Worm (Caenorhabditis elegans) whole organism, young adult: ENCODE data around the gene F49F1.9.
A peak's percentile ranks its signal among the peaks of the same experiment; 100 is the strongest.
"Not testable (repeated sequence)": the region's sequence is repeated elsewhere in the genome, so short reads cannot be mapped to it uniquely, and the experiment has no call there.

Source experiments
- B0019.2 ChIP-seq: fragments of 200-800 bp; sonication (Bioruptor generic); conservative IDR thresholded peaks from 2 replicates; pipeline ENCODE4 v1.3.6; 2022; ENCODE audit warnings: missing genetic modification reagents, missing genetic modification characterization, missing compliant biosample characterization
- C06A6.2 ChIP-seq: fragments of 200-800 bp; sonication (Bioruptor generic); conservative IDR thresholded peaks from 2 replicates; pipeline ENCODE4 v1.3.6; 2022; ENCODE audit warnings: missing genetic modification characterization, missing compliant biosample characterization
- F23B12.7 ChIP-seq: sonication (generic microtip); optimal IDR thresholded peaks from 2 replicates; lab custom pipeline; 2017; ENCODE audit warnings: missing genetic modification characterization, mild to moderate bottlenecking, missing compliant biosample characterization, antibody characterized with exemption, moderate library complexity; ENCODE audit not compliant: insufficient read depth
- F33H1.4 ChIP-seq: fragments of 200-800 bp; sonication (Bioruptor generic); IDR thresholded peaks from 2 replicates; pipeline ENCODE4 v1.3.6; 2022; ENCODE audit warnings: missing genetic modification reagents, missing genetic modification characterization, missing compliant biosample characterization
- F49E8.2 ChIP-seq: sonication (generic microtip); optimal IDR thresholded peaks from 3 replicates; lab custom pipeline; 2017; ENCODE audit warnings: missing genetic modification characterization, mild to moderate bottlenecking, missing compliant biosample characterization, antibody characterized with exemption, moderate library complexity; ENCODE audit not compliant: insufficient read depth
- F52B5.7 ChIP-seq: sonication (generic microtip); optimal IDR thresholded peaks from 2 replicates; lab custom pipeline; 2016; ENCODE audit warnings: mild to moderate bottlenecking, missing genetic modification characterization, missing compliant biosample characterization
- K11D2.4 ChIP-seq: fragments of 200-800 bp; sonication (Bioruptor generic); IDR thresholded peaks from 2 replicates; pipeline ENCODE4 v1.3.6; 2022; ENCODE audit warnings: missing genetic modification reagents, missing genetic modification characterization, missing compliant biosample characterization
- K12H6.12 ChIP-seq: fragments of 200-800 bp; sonication (Bioruptor generic); optimal IDR thresholded peaks from 2 replicates; lab custom pipeline; 2018; ENCODE audit warnings: mild to moderate bottlenecking, missing genetic modification characterization, missing compliant biosample characterization
- Y53G8AR.9 ChIP-seq: fragments of 200-800 bp; sonication (Bioruptor generic); conservative IDR thresholded peaks from 2 replicates; pipeline ENCODE4 v1.3.6; 2022; ENCODE audit warnings: missing genetic modification reagents, missing genetic modification characterization, missing compliant biosample characterization
- Y56A3A.18 ChIP-seq: fragments of 200-800 bp; sonication (Bioruptor generic); IDR thresholded peaks from 2 replicates; pipeline ENCODE4 v1.3.6; 2022; ENCODE audit warnings: missing genetic modification reagents, missing genetic modification characterization, missing compliant biosample characterization
- Y79H2A.3 ChIP-seq: fragments of 200-800 bp; sonication (Bioruptor generic); conservative IDR thresholded peaks from 2 replicates; pipeline ENCODE4 v1.3.6; 2022; ENCODE audit warnings: missing genetic modification reagents, missing genetic modification characterization, missing compliant biosample characterization
- Y95B8A.8 ChIP-seq: fragments of 200-800 bp; sonication (Bioruptor generic); IDR thresholded peaks from 2 replicates; pipeline ENCODE4 v1.3.6; 2022; ENCODE audit warnings: missing genetic modification reagents, missing genetic modification characterization, missing compliant biosample characterization
- ZK185.1 ChIP-seq: sonication (generic microtip); optimal IDR thresholded peaks from 2 replicates; lab custom pipeline; 2016; ENCODE audit warnings: mild to moderate bottlenecking, missing genetic modification characterization, missing compliant biosample characterization; ENCODE audit not compliant: poor library complexity, severe bottlenecking
- akir-1 ChIP-seq: fragments of 200-800 bp; sonication (Bioruptor generic); optimal IDR thresholded peaks from 2 replicates; lab custom pipeline; 2018; ENCODE audit warnings: mild to moderate bottlenecking, missing genetic modification characterization, moderate library complexity, missing compliant biosample characterization
- athp-1 ChIP-seq: sonication (generic microtip); optimal IDR thresholded peaks from 2 replicates; lab custom pipeline; 2017; ENCODE audit warnings: mild to moderate bottlenecking, missing genetic modification characterization, missing compliant biosample characterization
- ceh-91 ChIP-seq: fragments of 200-800 bp; sonication (Bioruptor generic); IDR thresholded peaks from 2 replicates; pipeline ENCODE4 v1.3.6; 2022; ENCODE audit warnings: missing genetic modification reagents, missing genetic modification characterization, missing compliant biosample characterization
- die-1 ChIP-seq: sonication (generic microtip); optimal IDR thresholded peaks from 2 replicates; lab custom pipeline; 2016; ENCODE audit warnings: missing genotype, mild to moderate bottlenecking, missing genetic modification characterization, missing compliant biosample characterization
- dpl-1 ChIP-seq: fragments of 150-350 bp; optimal IDR thresholded peaks from 2 replicates; lab custom pipeline; 2014; ENCODE audit warnings: missing biosample characterization, missing genetic modification reagents, missing genetic modification characterization
- egl-44 ChIP-seq: fragments of 200-800 bp; sonication (Bioruptor generic); IDR thresholded peaks from 2 replicates; pipeline ENCODE4 v1.3.6; 2022; ENCODE audit warnings: missing genetic modification reagents, missing genetic modification characterization, missing compliant biosample characterization
- ekl-4 ChIP-seq: fragments of 200-800 bp; sonication (Bioruptor generic); IDR thresholded peaks from 2 replicates; pipeline ENCODE4 v1.3.6; 2022; ENCODE audit warnings: missing genetic modification reagents, missing genetic modification characterization, missing compliant biosample characterization
- him-1 ChIP-seq: sonication (generic microtip); optimal IDR thresholded peaks from 2 replicates; lab custom pipeline; 2016; ENCODE audit warnings: missing genotype, missing genetic modification reagents, missing genetic modification characterization, missing compliant biosample characterization
- hlh-12 ChIP-seq: sonication (generic microtip); optimal IDR thresholded peaks from 2 replicates; lab custom pipeline; 2016; ENCODE audit warnings: missing genetic modification characterization, missing compliant biosample characterization
- hmg-20 ChIP-seq: fragments of 200-800 bp; sonication (Bioruptor generic); IDR thresholded peaks from 2 replicates; pipeline ENCODE4 v1.3.6; 2022; ENCODE audit warnings: missing genetic modification reagents, missing genetic modification characterization, missing compliant biosample characterization
- let-526 ChIP-seq: fragments of 200-800 bp; sonication (Bioruptor generic); IDR thresholded peaks from 2 replicates; pipeline ENCODE4 v1.3.6; 2022; ENCODE audit warnings: missing genetic modification reagents, missing genetic modification characterization, missing compliant biosample characterization
- let-607 ChIP-seq, 2 experiments: fragments of 200-800 bp in 1 of 2; sonication (Bioruptor generic) in 1 of 2; sonication (generic microtip) in 1 of 2; optimal IDR thresholded peaks; 2 replicates each; lab custom pipeline; 2016 to 2018; ENCODE audit warnings: mild to moderate bottlenecking in 2 of 2, missing compliant biosample characterization in 2 of 2, missing genetic modification characterization in 2 of 2, moderate library complexity in 2 of 2, missing genotype in 1 of 2
- lin-26 ChIP-seq: fragments of 200-800 bp; sonication (Bioruptor generic); IDR thresholded peaks from 2 replicates; pipeline ENCODE4 v1.3.6; 2022; ENCODE audit warnings: missing genetic modification reagents, missing genetic modification characterization, missing compliant biosample characterization
- lir-1 ChIP-seq: fragments of 200-800 bp; sonication (Bioruptor generic); conservative IDR thresholded peaks from 2 replicates; pipeline ENCODE4 v1.3.6; 2022; ENCODE audit warnings: missing genetic modification reagents, missing genetic modification characterization, missing compliant biosample characterization
- madf-6 ChIP-seq: fragments of 200-800 bp; sonication (Bioruptor generic); IDR thresholded peaks from 2 replicates; pipeline ENCODE4 v1.3.6; 2022; ENCODE audit warnings: missing genetic modification reagents, missing genetic modification characterization, missing compliant biosample characterization
- madf-8 ChIP-seq: fragments of 200-800 bp; sonication (Bioruptor generic); conservative IDR thresholded peaks from 2 replicates; pipeline ENCODE4 v1.3.6; 2022; ENCODE audit warnings: missing genetic modification reagents, missing genetic modification characterization, missing compliant biosample characterization
- mxl-1 ChIP-seq: sonication (generic microtip); optimal IDR thresholded peaks from 2 replicates; lab custom pipeline; 2016; ENCODE audit warnings: missing genetic modification characterization, missing compliant biosample characterization
- nfya-1 ChIP-seq: sonication (generic microtip); optimal IDR thresholded peaks from 2 replicates; lab custom pipeline; 2017; ENCODE audit warnings: antibody characterized with exemption, missing compliant biosample characterization, missing genetic modification characterization, borderline replicate concordance; ENCODE audit not compliant: insufficient read depth
- nhr-80 ChIP-seq: sonication (generic microtip); optimal IDR thresholded peaks from 2 replicates; lab custom pipeline; 2016; ENCODE audit warnings: missing genetic modification characterization, missing compliant biosample characterization
- snpc-3.4 ChIP-seq: sonication (generic microtip); optimal IDR thresholded peaks from 2 replicates; lab custom pipeline; 2017; ENCODE audit warnings: missing genetic modification characterization, mild to moderate bottlenecking, missing compliant biosample characterization, antibody characterized with exemption, moderate library complexity, missing genotype, missing genetic modification reagents
- snpc-4 ChIP-seq, 5 experiments: fragments of 150-350 bp in 1 of 5; sonication (generic microtip) in 4 of 5; optimal IDR thresholded peaks; 2 replicates each; lab custom pipeline; 2014 to 2018; ENCODE audit warnings: missing genetic modification characterization in 5 of 5, missing biosample characterization in 3 of 5, antibody characterized with exemption in 2 of 5, mild to moderate bottlenecking in 2 of 5, missing compliant biosample characterization in 2 of 5, missing genotype in 2 of 5, moderate library complexity in 2 of 5, missing genetic modification reagents in 1 of 5
- unc-62 ChIP-seq: fragments of 150-350 bp; optimal IDR thresholded peaks from 2 replicates; lab custom pipeline; 2014; ENCODE audit warnings: missing biosample characterization, missing genetic modification reagents, missing genetic modification characterization
- ztf-25 ChIP-seq: fragments of 200-800 bp; sonication (Bioruptor generic); IDR thresholded peaks from 2 replicates; pipeline ENCODE4 v1.3.6; 2022; ENCODE audit warnings: missing genetic modification reagents, missing genetic modification characterization, missing compliant biosample characterization

F49F1.9 gene

DNA sequence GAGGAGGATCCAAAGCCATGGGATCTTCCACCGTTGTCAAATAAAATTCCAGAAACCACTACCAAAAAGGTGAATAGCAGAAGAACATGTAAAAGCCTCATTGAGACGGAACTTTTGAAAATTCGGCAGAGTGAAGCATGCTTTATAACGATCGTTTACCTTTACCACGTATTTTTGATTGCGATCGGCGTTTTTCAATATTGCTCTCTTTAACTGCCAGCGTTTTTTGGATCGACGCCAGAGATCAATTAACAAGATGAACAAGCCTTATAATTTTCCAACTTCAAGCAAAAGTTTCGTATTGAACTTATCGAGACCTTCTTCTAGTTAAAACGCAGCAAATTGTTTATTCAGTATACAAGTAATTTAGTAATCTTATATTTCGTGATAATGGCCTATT lies 1.6 kb upstream of the F49F1.9 start, which contains the start of gene F49F1.10:
Gene F49F1.10, minus strand, starts transcription at position 101 of the 400 bp plus-strand sequence.
- TF ChIP-seq let-607 (tag; optimal IDR thresholded peaks at IDR 0.05; lab: Kevin White, UChicago) (no peak), F52B5.7 (tag; lab: Kevin White, UChicago) (no peak), F33H1.4 (no peak), nfya-1 (tag; lab: Kevin White, UChicago) (no peak), unc-62 (GFP tag; lab: Kevin White, UChicago) (no peak), madf-8 (GFP tag; lab: Robert Waterston, UW) (no peak), dpl-1 (GFP tag; lab: Kevin White, UChicago) (no peak), Y95B8A.8 (GFP tag; lab: Robert Waterston, UW) (no peak), athp-1 (tag; lab: Kevin White, UChicago) (no peak), B0019.2 (no peak), ztf-25 (GFP tag; lab: Robert Waterston, UW) (no peak)

DNA sequence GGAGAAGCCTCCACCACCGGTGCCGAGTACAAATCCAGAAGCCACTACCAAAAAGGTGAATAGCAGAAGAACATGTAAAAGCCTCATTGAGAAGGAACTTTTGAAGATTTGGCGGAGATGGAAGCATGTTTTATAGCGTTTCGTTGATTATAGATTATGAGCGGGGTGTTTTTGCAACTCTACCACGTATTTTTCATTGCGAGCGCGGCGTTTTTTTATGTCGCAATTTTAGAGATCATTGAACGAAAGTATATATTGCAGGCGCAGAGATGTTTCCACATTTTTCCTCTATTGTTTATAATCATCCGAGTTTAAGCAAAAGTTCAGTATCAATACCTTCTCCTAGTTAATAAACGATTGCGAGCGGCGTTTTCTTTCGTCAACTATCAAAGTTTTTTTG lies 1.6 kb downstream of the F49F1.9 start, which contains the start of gene F49F1.17:
Gene F49F1.17, minus strand, starts transcription at position 101 of the 400 bp plus-strand sequence.
- TF ChIP-seq athp-1 (tag; lab: Kevin White, UChicago) (no peak), let-526 (GFP tag; lab: Robert Waterston, UW) (no peak), him-1 (tag; lab: Kevin White, UChicago) (no peak), K11D2.4 (GFP tag; lab: Robert Waterston, UW) (no peak), snpc-3.4 (tag; lab: Kevin White, UChicago) (no peak), ZK185.1 (no peak), lin-26 (no peak), mxl-1 (no peak), madf-6 (GFP tag; lab: Robert Waterston, UW) (no peak)

DNA sequence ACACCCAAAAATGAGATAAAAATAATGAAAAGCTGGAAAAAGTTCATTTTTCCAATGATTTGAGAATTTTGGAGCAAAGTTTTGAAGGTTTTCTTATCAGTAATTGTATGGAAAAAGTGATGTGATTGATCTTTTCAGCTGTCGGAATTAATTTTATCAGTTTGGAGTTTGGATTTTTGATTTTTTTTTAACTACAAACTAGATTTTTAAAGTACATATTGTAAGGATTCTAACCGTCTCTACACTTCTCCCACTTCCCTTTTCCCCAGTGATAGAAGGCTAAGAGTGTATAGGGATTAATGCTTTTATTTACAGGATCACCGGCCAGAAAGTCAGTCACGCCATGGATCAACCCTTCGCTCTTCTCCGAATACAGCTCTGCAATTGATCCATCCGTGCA lies 11.7 kb downstream of the F49F1.9 start, which contains the start of gene F49F1.7:
Gene F49F1.7, minus strand, starts transcription at position 101 of the 400 bp plus-strand sequence.
- TF ChIP-seq nhr-80 (tag; lab: Kevin White, UChicago); snpc-4 (GFP tag; optimal IDR thresholded peaks at IDR 0.05; lab: Kevin White, UChicago); snpc-4 (tag; optimal IDR thresholded peaks at IDR 0.05; lab: Kevin White, UChicago); hmg-20 (GFP tag; lab: Robert Waterston, UW): not testable (repeated sequence)

DNA sequence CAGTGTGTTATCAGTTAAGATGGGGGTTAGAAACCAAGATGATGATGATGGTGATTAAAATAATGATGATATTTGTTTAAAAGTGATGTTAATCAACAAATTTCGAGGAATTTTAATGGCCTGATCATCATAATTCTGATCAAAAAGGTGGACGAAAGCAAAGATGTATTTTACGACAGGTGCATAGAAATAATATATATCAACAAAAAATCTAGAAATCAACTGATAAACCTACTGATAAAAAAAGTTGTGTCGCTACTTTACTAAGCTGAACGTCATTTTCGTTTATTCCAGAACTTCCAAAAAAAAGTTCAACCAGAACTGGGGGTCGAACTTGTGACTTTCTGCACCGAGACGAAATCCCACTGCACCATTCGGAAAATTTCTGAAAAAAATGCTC lies 14.3 kb downstream of the F49F1.9 start, which contains the start of gene mul-1:
Gene mul-1, minus strand, starts transcription at position 84 of the 400 bp plus-strand sequence.
- TF ChIP-seq C06A6.2 (GFP tag; lab: Robert Waterston, UW) (no peak), K11D2.4 (GFP tag; lab: Robert Waterston, UW) (no peak), nhr-80 (tag; lab: Kevin White, UChicago) (peak; percentile 46)

DNA sequence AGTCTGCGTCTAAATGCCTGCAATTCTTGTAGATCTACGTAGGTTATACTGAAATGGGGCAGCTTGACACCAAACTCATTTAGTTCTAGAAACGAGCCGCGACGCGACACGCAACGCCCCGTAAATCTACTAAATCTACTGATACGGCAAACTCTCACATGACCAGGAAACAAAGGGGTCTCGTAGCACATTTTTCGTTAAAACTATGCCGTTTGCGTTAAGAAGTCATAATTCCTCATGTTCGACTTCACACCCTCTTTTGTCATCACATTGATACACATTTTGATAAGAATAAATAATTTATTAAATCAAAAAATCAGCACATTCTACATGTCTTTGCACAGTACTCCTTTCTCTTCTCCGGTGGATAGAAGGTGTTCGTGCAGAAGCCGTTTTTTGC lies 16.3 kb downstream of the F49F1.9 start:
- no peak for TF ChIP-seq akir-1 (GFP tag; lab: Kevin White, UChicago)
- TF ChIP-seq nhr-80 (tag; lab: Kevin White, UChicago) = peak; percentile 19
- no peak for TF ChIP-seq Y56A3A.18 (GFP tag; lab: Robert Waterston, UW)
- TF ChIP-seq, all 124 proteins: peak for 1

DNA sequence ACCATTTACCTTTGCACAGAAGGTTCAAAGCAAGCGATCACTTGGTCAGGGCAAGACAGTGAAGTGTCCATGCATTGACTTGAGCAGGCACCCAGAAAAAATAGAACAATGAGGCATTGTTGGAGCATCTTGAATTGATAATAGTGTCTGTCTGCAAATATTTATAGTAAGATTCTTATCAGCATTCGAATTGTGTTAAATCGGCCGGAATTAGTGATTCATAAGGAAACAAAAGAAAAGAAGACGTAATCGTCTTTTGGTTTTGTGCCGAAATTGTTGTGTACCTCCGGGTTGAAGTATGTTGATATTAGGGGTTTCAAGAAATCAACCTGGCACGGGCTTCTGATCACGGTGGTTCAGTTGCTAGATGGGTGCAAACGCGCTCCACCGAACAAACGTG lies 17.1 kb downstream of the F49F1.9 start, which contains the start of gene F49F1.5:
Gene F49F1.5, minus strand, starts transcription at position 153 of the 400 bp plus-strand sequence.
- TF ChIP-seq die-1 (tag; lab: Kevin White, UChicago) = no peak
- TF ChIP-seq ekl-4 (GFP tag; lab: Robert Waterston, UW) = no peak
- TF ChIP-seq madf-6 (GFP tag; lab: Robert Waterston, UW) = no peak
- TF ChIP-seq K12H6.12 (tag; lab: Kevin White, UChicago) = no peak
- TF ChIP-seq hlh-12 (tag; lab: Kevin White, UChicago) = no peak
- TF ChIP-seq F23B12.7 (tag; lab: Kevin White, UChicago) = no peak
- TF ChIP-seq egl-44 (GFP tag; lab: Robert Waterston, UW) = no peak
- no peak for TF ChIP-seq lir-1 (GFP tag; lab: Robert Waterston, UW)
- TF ChIP-seq ceh-91 (GFP tag; lab: Robert Waterston, UW) = no peak
- TF ChIP-seq Y53G8AR.9 = no peak
- TF ChIP-seq Y79H2A.3 (GFP tag; lab: Robert Waterston, UW) = no peak
- TF ChIP-seq nhr-80 (tag; lab: Kevin White, UChicago) = no peak
- TF ChIP-seq F49E8.2 (tag; lab: Kevin White, UChicago) = no peak
- TF ChIP-seq, all 124 proteins: peak for 0
